Fruit fly (Drosophila melanogaster): ENCODE results near the gene Irbp18.

The Irbp18 gene

dm6 chr3L:11085810-11086209 lies 12.2 kb downstream of the Irbp18 start:
- no peak for TF ChIP-seq Myc (optimal IDR thresholded peaks at IDR 0.05)
- no peak for TF ChIP-seq ttk (optimal IDR thresholded peaks at IDR 0.05)
- no peak for TF ChIP-seq Sin3A (optimal IDR thresholded peaks at IDR 0.05)
- TF ChIP-seq psq (optimal IDR thresholded peaks at IDR 0.05) = no peak
- TF ChIP-seq h (optimal IDR thresholded peaks at IDR 0.05) = no peak
- TF ChIP-seq insv (optimal IDR thresholded peaks at IDR 0.05) = no peak

- TF ChIP-seq h (optimal IDR thresholded peaks at IDR 0.05) = no peak
- no peak for TF ChIP-seq insv (optimal IDR thresholded peaks at IDR 0.05)
- TF ChIP-seq Myc (optimal IDR thresholded peaks at IDR 0.05) = no peak
- TF ChIP-seq psq (optimal IDR thresholded peaks at IDR 0.05) = no peak
- no peak for TF ChIP-seq ttk (optimal IDR thresholded peaks at IDR 0.05)
These were observed 13.3 kb downstream of the Irbp18 start for dm6 chr3L:11084557-11085231.

dm6 chr3L:11083605-11084004 lies 14.4 kb downstream of the Irbp18 start:
- TF ChIP-seq Myc (optimal IDR thresholded peaks at IDR 0.05) (no peak), h (optimal IDR thresholded peaks at IDR 0.05) (no peak), Sin3A (optimal IDR thresholded peaks at IDR 0.05) (no peak), ttk (optimal IDR thresholded peaks at IDR 0.05) (no peak), psq (optimal IDR thresholded peaks at IDR 0.05) (no peak), insv (optimal IDR thresholded peaks at IDR 0.05) (no peak)

- TF ChIP-seq psq (optimal IDR thresholded peaks at IDR 0.05) = no peak
- TF ChIP-seq h (optimal IDR thresholded peaks at IDR 0.05) = no peak
- no peak for TF ChIP-seq ttk (optimal IDR thresholded peaks at IDR 0.05)
- no peak for TF ChIP-seq Sin3A (optimal IDR thresholded peaks at IDR 0.05)
- no peak for TF ChIP-seq insv (optimal IDR thresholded peaks at IDR 0.05)
- TF ChIP-seq Myc (optimal IDR thresholded peaks at IDR 0.05) = no peak
These were observed 23.7 kb downstream of the Irbp18 start, which contains the start of the genes Pfdn2 and Noc1 for dm6 chr3L:11074043-11074853. Gene Pfdn2, minus strand, starts transcription at chr3L:11074388. Gene Noc1, plus strand, starts transcription at chr3L:11074769.

- no peak for TF ChIP-seq h (optimal IDR thresholded peaks at IDR 0.05)
- no peak for TF ChIP-seq ttk (optimal IDR thresholded peaks at IDR 0.05)
- no peak for TF ChIP-seq psq (optimal IDR thresholded peaks at IDR 0.05)
- no peak for TF ChIP-seq Sin3A (optimal IDR thresholded peaks at IDR 0.05)
- TF ChIP-seq Myc (optimal IDR thresholded peaks at IDR 0.05) = no peak
These were observed 26.9 kb downstream of the Irbp18 start for dm6 chr3L:11071057-11071456.

dm6 chr3L:11070372-11070854 lies 27.6 kb downstream of the Irbp18 start, which contains the start of gene Mocs1:
Gene Mocs1, plus strand, starts transcription at chr3L:11070526.
- TF ChIP-seq ttk (optimal IDR thresholded peaks at IDR 0.05) = no peak
- TF ChIP-seq psq (optimal IDR thresholded peaks at IDR 0.05) = no peak
- TF ChIP-seq h (optimal IDR thresholded peaks at IDR 0.05) = no peak
- no peak for TF ChIP-seq Myc (optimal IDR thresholded peaks at IDR 0.05)
- no peak for TF ChIP-seq Sin3A (optimal IDR thresholded peaks at IDR 0.05)
- TF ChIP-seq insv (optimal IDR thresholded peaks at IDR 0.05) = no peak

- TF ChIP-seq h (optimal IDR thresholded peaks at IDR 0.05) (no peak), insv (optimal IDR thresholded peaks at IDR 0.05) (no peak), Sin3A (optimal IDR thresholded peaks at IDR 0.05) (no peak), ttk (optimal IDR thresholded peaks at IDR 0.05) (no peak)
These were observed 28.2 kb downstream of the Irbp18 start, which contains the start of gene CG6310 for dm6 chr3L:11069764-11070163. Gene CG6310, minus strand, starts transcription at chr3L:11069864.

dm6 chr3L:11065850-11066249 lies 32.1 kb downstream of the Irbp18 start:
- TF ChIP-seq insv (optimal IDR thresholded peaks at IDR 0.05) = no peak
- TF ChIP-seq ttk (optimal IDR thresholded peaks at IDR 0.05) = no peak
- no peak for TF ChIP-seq Myc (optimal IDR thresholded peaks at IDR 0.05)
- TF ChIP-seq psq (optimal IDR thresholded peaks at IDR 0.05) = no peak
- TF ChIP-seq h (optimal IDR thresholded peaks at IDR 0.05) = no peak
- TF ChIP-seq Sin3A (optimal IDR thresholded peaks at IDR 0.05) = no peak

dm6 chr3L:11064689-11065088 lies 33.3 kb downstream of the Irbp18 start, which contains the start of the genes CG32075, CG45101 and SuUR:
Gene CG32075, minus strand, starts transcription at chr3L:11064941.
Gene CG45101, plus strand, starts transcription at chr3L:11064991.
Gene SuUR, plus strand, starts transcription at chr3L:11064991.
- TF ChIP-seq Sin3A (optimal IDR thresholded peaks at IDR 0.05) (no peak), psq (optimal IDR thresholded peaks at IDR 0.05) (no peak), h (optimal IDR thresholded peaks at IDR 0.05) (no peak), Myc (optimal IDR thresholded peaks at IDR 0.05) (no peak), ttk (optimal IDR thresholded peaks at IDR 0.05) (no peak), insv (optimal IDR thresholded peaks at IDR 0.05) (no peak)

dm6 chr3L:11062441-11062840 lies 35.5 kb downstream of the Irbp18 start, which contains the start of gene CG32069:
Gene CG32069, minus strand, starts transcription at chr3L:11062614.
- no peak for TF ChIP-seq insv (optimal IDR thresholded peaks at IDR 0.05)
- no peak for TF ChIP-seq psq (optimal IDR thresholded peaks at IDR 0.05)
- TF ChIP-seq h (optimal IDR thresholded peaks at IDR 0.05) = no peak
- TF ChIP-seq ttk (optimal IDR thresholded peaks at IDR 0.05) = no peak
- TF ChIP-seq Myc (optimal IDR thresholded peaks at IDR 0.05) = no peak
- TF ChIP-seq Sin3A (optimal IDR thresholded peaks at IDR 0.05) = no peak

dm6 chr3L:11061200-11061599 lies 36.8 kb downstream of the Irbp18 start, which contains the start of the genes CG6321 and Blos2:
Gene CG6321, minus strand, starts transcription at chr3L:11061224.
Gene Blos2, plus strand, starts transcription at chr3L:11061571.
- TF ChIP-seq psq (optimal IDR thresholded peaks at IDR 0.05) = no peak
- TF ChIP-seq Sin3A (optimal IDR thresholded peaks at IDR 0.05) = no peak
- TF ChIP-seq h (optimal IDR thresholded peaks at IDR 0.05) = no peak
- TF ChIP-seq ttk (optimal IDR thresholded peaks at IDR 0.05) = no peak
- no peak for TF ChIP-seq Myc (optimal IDR thresholded peaks at IDR 0.05)
- TF ChIP-seq insv (optimal IDR thresholded peaks at IDR 0.05) = no peak

- no peak for TF ChIP-seq insv (optimal IDR thresholded peaks at IDR 0.05)
- TF ChIP-seq h (optimal IDR thresholded peaks at IDR 0.05) = no peak
- no peak for TF ChIP-seq Myc (optimal IDR thresholded peaks at IDR 0.05)
- TF ChIP-seq Sin3A (optimal IDR thresholded peaks at IDR 0.05) = no peak
- no peak for TF ChIP-seq psq (optimal IDR thresholded peaks at IDR 0.05)
- no peak for TF ChIP-seq ttk (optimal IDR thresholded peaks at IDR 0.05)
These were observed 44.1 kb downstream of the Irbp18 start, which contains the start of gene CG7888 for dm6 chr3L:11053843-11054242. Gene CG7888, plus strand, starts transcription at chr3L:11054035.
